Fruit fly (Drosophila melanogaster) whole organism, embryonic: ENCODE data around the gene CG32700.

Experiments used
- CG10267 ChIP-seq: fragments of 200-800 bp; sonication (Bioruptor generic); optimal IDR thresholded peaks from 2 replicates; lab custom pipeline; 2018; ENCODE audit warnings: missing biosample characterization, mild to moderate bottlenecking, missing genetic modification characterization, moderate library complexity
- CG11085 ChIP-seq: fragments of 200-800 bp; sonication (Bioruptor generic); IDR thresholded peaks from 2 replicates; pipeline ENCODE4 v1.3.6; 2022; ENCODE audit warnings: missing biosample characterization, missing genetic modification characterization
- CG11695 ChIP-seq: fragments of 200-800 bp; sonication (Bioruptor generic); IDR thresholded peaks from 3 replicates; pipeline ENCODE4 v1.3.6; 2022; ENCODE audit warnings: missing biosample characterization, missing genetic modification characterization
- CG11723 ChIP-seq: fragments of 200-800 bp; sonication (Bioruptor generic); optimal IDR thresholded peaks from 2 replicates; lab custom pipeline; 2017; ENCODE audit warnings: missing biosample characterization, mild to moderate bottlenecking, missing genetic modification characterization
- CG12942 ChIP-seq: fragments of 200-800 bp; sonication (Bioruptor generic); optimal IDR thresholded peaks from 3 replicates; lab custom pipeline; 2016; ENCODE audit warnings: missing biosample characterization, missing genetic modification characterization
- CG17829 ChIP-seq: fragments of 200-800 bp; optimal IDR thresholded peaks from 2 replicates; lab custom pipeline; 2019; ENCODE audit warnings: missing biosample characterization, mild to moderate bottlenecking, missing genetic modification characterization, moderate library complexity
- CG17912 ChIP-seq: fragments of 200-800 bp; sonication (Bioruptor generic); optimal IDR thresholded peaks from 2 replicates; lab custom pipeline; 2018; ENCODE audit warnings: missing biosample characterization, mild to moderate bottlenecking, missing genetic modification characterization
- CG30403 ChIP-seq: fragments of 200-800 bp; sonication (Bioruptor generic); optimal IDR thresholded peaks from 3 replicates; lab custom pipeline; 2016; ENCODE audit warnings: missing biosample characterization, missing genetic modification characterization
- CG3163 ChIP-seq: fragments of 200-800 bp; sonication (Bioruptor generic); optimal IDR thresholded peaks from 3 replicates; lab custom pipeline; 2016; ENCODE audit warnings: missing biosample characterization, missing genetic modification characterization
- CG4328 ChIP-seq: fragments of 200-800 bp; sonication (Bioruptor generic); optimal IDR thresholded peaks from 3 replicates; lab custom pipeline; 2017; ENCODE audit warnings: missing biosample characterization, missing genetic modification reagents, missing genetic modification characterization
- CG6689 ChIP-seq: fragments of 200-800 bp; sonication (Bioruptor generic); IDR thresholded peaks from 2 replicates; pipeline ENCODE4 v1.3.6; 2022; ENCODE audit warnings: missing biosample characterization, missing genetic modification characterization
- CG6813 ChIP-seq: fragments of 200-800 bp; sonication (Bioruptor generic); optimal IDR thresholded peaks from 2 replicates; lab custom pipeline; 2017; ENCODE audit warnings: missing biosample characterization, missing genetic modification characterization, mild to moderate bottlenecking, moderate library complexity, missing genetic modification reagents
- CG6854 ChIP-seq: fragments of 200-800 bp; sonication (Bioruptor generic); optimal IDR thresholded peaks from 3 replicates; lab custom pipeline; 2017; ENCODE audit warnings: missing biosample characterization, mild to moderate bottlenecking, missing genetic modification characterization
- CG8281 ChIP-seq: fragments of 200-800 bp; sonication (Bioruptor generic); optimal IDR thresholded peaks from 2 replicates; lab custom pipeline; 2018; ENCODE audit warnings: missing biosample characterization, mild to moderate bottlenecking, missing genetic modification characterization, moderate library complexity
- CG9609 ChIP-seq: fragments of 200-800 bp; sonication (Bioruptor generic); optimal IDR thresholded peaks from 3 replicates; lab custom pipeline; 2016; ENCODE audit warnings: missing biosample characterization, missing genetic modification characterization
- D ChIP-seq, 2 experiments: fragments of 200-800 bp in 1 of 2; fragments of >200 bp in 1 of 2; sonication (Bioruptor generic) in 1 of 2; optimal IDR thresholded peaks; 2 replicates in 1 of 2; 3 replicates in 1 of 2; lab custom pipeline; 2017; ENCODE audit warnings: mild to moderate bottlenecking in 1 of 2, missing biosample characterization in 1 of 2, missing genetic modification characterization in 1 of 2, missing genetic modification reagents in 1 of 2
- D19A ChIP-seq: fragments of 200-800 bp; optimal IDR thresholded peaks from 3 replicates; lab custom pipeline; 2019; ENCODE audit warnings: missing biosample characterization, mild to moderate bottlenecking, missing genetic modification characterization, moderate library complexity
- D19B ChIP-seq: fragments of 200-800 bp; sonication (Bioruptor generic); optimal IDR thresholded peaks from 2 replicates; lab custom pipeline; 2017; ENCODE audit warnings: missing biosample characterization, mild to moderate bottlenecking, missing genetic modification characterization
- E2f1 ChIP-seq: fragments of 200-800 bp; sonication (Bioruptor generic); IDR thresholded peaks from 2 replicates; pipeline ENCODE4 v1.3.6; 2022; ENCODE audit warnings: missing biosample characterization, missing genetic modification characterization
- Ets65A ChIP-seq: fragments of 200-800 bp; sonication (Bioruptor generic); peaks from one replicate; lab custom pipeline; 2016; ENCODE audit warnings: missing biosample characterization, missing genetic modification characterization
- Fer1 ChIP-seq: fragments of 200-800 bp; sonication (Bioruptor generic); optimal IDR thresholded peaks from 2 replicates; lab custom pipeline; 2017; ENCODE audit warnings: missing biosample characterization, mild to moderate bottlenecking, missing genetic modification characterization
- HLH54F ChIP-seq: fragments of 200-800 bp; sonication (Bioruptor generic); optimal IDR thresholded peaks from 3 replicates; lab custom pipeline; 2016; ENCODE audit warnings: missing biosample characterization, missing genetic modification characterization
- Mrtf ChIP-seq: fragments of 200-800 bp; sonication (Bioruptor generic); IDR thresholded peaks from 3 replicates; pipeline ENCODE4 v1.3.6; 2022; ENCODE audit warnings: missing biosample characterization, missing genetic modification characterization
- Sry-β ChIP-seq: fragments of 200-800 bp; sonication (Bioruptor generic); optimal IDR thresholded peaks from 2 replicates; lab custom pipeline; 2018; ENCODE audit warnings: missing biosample characterization, mild to moderate bottlenecking, missing genetic modification characterization, moderate library complexity
- Ssrp ChIP-seq: fragments of 200-800 bp; sonication (Bioruptor generic); optimal IDR thresholded peaks from 2 replicates; lab custom pipeline; 2018; ENCODE audit warnings: missing biosample characterization, mild to moderate bottlenecking, missing genetic modification characterization, moderate library complexity
- Stat92E ChIP-seq, 3 experiments: fragments of >200 bp in 2 of 3; fragments of 200-800 bp in 1 of 3; sonication (Bioruptor generic) in 1 of 3; optimal IDR thresholded peaks; 2 replicates each; lab custom pipeline; 2017 to 2019; ENCODE audit warnings: missing biosample characterization in 3 of 3, missing genetic modification characterization in 3 of 3, mild to moderate bottlenecking in 1 of 3, moderate library complexity in 1 of 3
- bab2 ChIP-seq: fragments of 200-800 bp; sonication (Bioruptor generic); optimal IDR thresholded peaks from 2 replicates; lab custom pipeline; 2016; ENCODE audit warnings: missing biosample characterization, missing genetic modification characterization
- caup ChIP-seq: fragments of 200-800 bp; sonication (Bioruptor generic); optimal IDR thresholded peaks from 3 replicates; lab custom pipeline; 2017; ENCODE audit warnings: missing biosample characterization, mild to moderate bottlenecking, missing genetic modification characterization, moderate library complexity; ENCODE audit not compliant: severe bottlenecking
- chinmo ChIP-seq: fragments of 200-800 bp; sonication (Bioruptor generic); IDR thresholded peaks from 4 replicates; pipeline ENCODE4 v1.3.6; 2022; ENCODE audit warnings: missing biosample characterization, missing genetic modification characterization; ENCODE audit not compliant: partially characterized antibody
- cwo ChIP-seq: fragments of 200-800 bp; sonication (Bioruptor generic); optimal IDR thresholded peaks from 3 replicates; lab custom pipeline; 2017; ENCODE audit warnings: missing biosample characterization, missing genetic modification characterization, mild to moderate bottlenecking, moderate library complexity, missing genetic modification reagents
- dmrt11E ChIP-seq: fragments of 200-800 bp; sonication (Bioruptor generic); optimal IDR thresholded peaks from 3 replicates; lab custom pipeline; 2018; ENCODE audit warnings: missing biosample characterization, mild to moderate bottlenecking, missing genetic modification characterization, moderate library complexity
- dmrt99B ChIP-seq: fragments of 200-800 bp; sonication (Bioruptor generic); optimal IDR thresholded peaks from 2 replicates; lab custom pipeline; 2018; ENCODE audit warnings: missing biosample characterization, mild to moderate bottlenecking, missing genetic modification characterization, moderate library complexity
- dpn ChIP-seq, 2 experiments: fragments of 200-800 bp; sonication (Bioruptor generic); optimal IDR thresholded peaks; 3 replicates each; lab custom pipeline; 2016; ENCODE audit warnings: missing biosample characterization in 2 of 2, missing genetic modification characterization in 2 of 2
- exex ChIP-seq: fragments of 200-800 bp; sonication (Bioruptor generic); optimal IDR thresholded peaks from 4 replicates; lab custom pipeline; 2018; ENCODE audit warnings: missing biosample characterization, mild to moderate bottlenecking, missing genetic modification characterization, moderate library complexity
- gcm ChIP-seq: fragments of 200-800 bp; sonication (Bioruptor generic); optimal IDR thresholded peaks from 2 replicates; lab custom pipeline; 2019; ENCODE audit warnings: missing biosample characterization, mild to moderate bottlenecking, missing genetic modification characterization, moderate library complexity
- gcm2 ChIP-seq: fragments of 200-800 bp; sonication (Bioruptor generic); optimal IDR thresholded peaks from 2 replicates; lab custom pipeline; 2016; ENCODE audit warnings: missing biosample characterization, missing genetic modification characterization
- insv ChIP-seq, 2 experiments: fragments of 200-800 bp; sonication (Bioruptor generic); optimal IDR thresholded peaks; 3 replicates each; lab custom pipeline; 2016 to 2018; ENCODE audit warnings: missing biosample characterization in 2 of 2, missing genetic modification characterization in 2 of 2
- jumu ChIP-seq: fragments of 200-800 bp; sonication (Bioruptor generic); optimal IDR thresholded peaks from 3 replicates; lab custom pipeline; 2016; ENCODE audit warnings: missing biosample characterization, missing genetic modification characterization
- peb ChIP-seq: fragments of 200-800 bp; sonication (Bioruptor generic); IDR thresholded peaks from 2 replicates; pipeline ENCODE4 v1.3.6; 2022; ENCODE audit warnings: missing biosample characterization, missing genetic modification characterization
- rib ChIP-seq: fragments of 200-800 bp; sonication (Bioruptor generic); IDR thresholded peaks from 2 replicates; pipeline ENCODE4 v1.3.6; 2022; ENCODE audit warnings: missing biosample characterization, missing genetic modification characterization
- scrt ChIP-seq: fragments of 200-800 bp; sonication (Bioruptor generic); optimal IDR thresholded peaks from 2 replicates; lab custom pipeline; 2018; ENCODE audit warnings: missing biosample characterization, mild to moderate bottlenecking, missing genetic modification characterization, moderate library complexity
- sens ChIP-seq: fragments of 200-800 bp; sonication (Bioruptor generic); peaks from one replicate; lab custom pipeline; 2016; ENCODE audit warnings: missing biosample characterization, missing genetic modification characterization
- sisA ChIP-seq: fragments of 200-800 bp; sonication (Bioruptor generic); IDR thresholded peaks from 2 replicates; pipeline ENCODE4 v1.3.6; 2022; ENCODE audit warnings: missing biosample characterization, missing genetic modification characterization
- slp2 ChIP-seq: fragments of 200-800 bp; sonication (Bioruptor generic); optimal IDR thresholded peaks from 2 replicates; lab custom pipeline; 2016; ENCODE audit warnings: missing biosample characterization, missing genetic modification characterization
- vvl ChIP-seq: fragments of 200-800 bp; sonication (Bioruptor generic); IDR thresholded peaks from 2 replicates; pipeline ENCODE4 v1.3.6; 2022; ENCODE audit warnings: missing biosample characterization, missing genetic modification characterization
- wek ChIP-seq: fragments of 200-800 bp; sonication (Bioruptor generic); optimal IDR thresholded peaks from 3 replicates; lab custom pipeline; 2018; ENCODE audit warnings: missing biosample characterization, mild to moderate bottlenecking, missing genetic modification characterization, moderate library complexity
- zfh2 ChIP-seq: fragments of 200-800 bp; sonication (Bioruptor generic); optimal IDR thresholded peaks from 2 replicates; lab custom pipeline; 2016; ENCODE audit warnings: missing biosample characterization, missing genetic modification characterization

The CG32700 gene

DNA sequence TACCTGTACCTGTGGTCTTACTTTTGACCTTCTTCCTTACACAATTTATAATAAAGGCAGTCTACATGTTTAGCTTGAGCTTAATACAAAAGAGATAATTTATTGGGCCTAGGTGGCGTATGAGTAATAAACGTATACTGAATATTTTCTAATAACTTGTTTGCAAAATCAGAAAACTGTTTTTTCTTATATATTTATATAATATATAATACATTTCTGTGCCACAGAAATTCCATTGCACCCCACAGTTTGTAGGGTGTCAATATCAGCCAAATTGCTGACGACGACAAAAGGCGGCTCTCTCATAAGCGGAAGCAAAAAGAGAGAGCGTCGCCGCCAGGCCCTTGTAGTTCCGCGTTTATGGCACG, 34.3 kb upstream of the CG32700 start (continued):
- TF ChIP-seq D (optimal IDR thresholded peaks at IDR 0.05; lab: Kevin White, UChicago) = no peak
- no peak for TF ChIP-seq D (GFP tag; optimal IDR thresholded peaks at IDR 0.05; lab: Kevin White, UChicago)
- TF ChIP-seq Sry-β = no peak
- TF ChIP-seq D19B (GFP tag; lab: Kevin White, UChicago) = no peak

DNA sequence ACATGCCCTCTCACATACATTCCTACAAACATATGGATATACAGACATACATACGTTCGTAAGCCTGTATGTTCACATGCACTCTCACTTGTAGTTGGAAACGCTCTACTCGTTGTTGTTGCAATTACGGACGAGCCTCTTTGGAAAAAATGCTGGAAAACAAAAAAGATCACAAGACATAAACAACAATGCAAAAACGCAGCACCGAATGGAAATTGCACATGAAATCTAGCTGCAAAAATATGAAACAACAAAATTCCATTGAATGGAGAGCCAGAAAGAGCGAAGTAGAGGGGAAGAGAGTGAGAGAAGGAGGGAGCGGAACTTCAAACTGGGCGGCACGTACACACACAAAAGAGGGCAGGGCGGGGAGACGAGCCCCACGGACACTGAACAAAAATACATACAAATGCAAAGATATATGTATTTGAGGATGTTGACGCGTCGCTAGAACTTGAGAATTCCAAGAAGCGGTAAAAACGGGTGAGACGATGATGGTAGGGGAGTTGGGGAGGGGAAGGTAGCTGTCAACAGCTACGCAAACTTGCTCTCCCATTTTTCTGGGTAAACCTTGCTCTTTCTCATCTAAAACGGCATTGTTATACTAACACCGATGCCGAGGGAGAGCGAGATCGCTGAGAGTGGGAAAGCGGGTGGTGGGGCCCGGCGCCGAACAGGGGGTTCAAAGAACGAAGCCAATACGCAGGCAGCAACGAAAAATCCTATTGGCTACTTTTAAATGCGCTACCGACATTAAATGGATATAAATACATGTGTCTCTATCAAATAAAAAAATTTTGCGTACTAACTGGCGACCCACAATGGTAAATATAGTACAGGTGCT, 33.7 kb upstream of the CG32700 start:
- peak in 2 of 3 experiments; percentile 74 to 97 for TF ChIP-seq Stat92E (GFP tag; optimal IDR thresholded peaks at IDR 0.05; lab: Kevin White, UChicago)
- TF ChIP-seq cwo (GFP tag; lab: Kevin White, UChicago) = peak; percentile 27
- no peak for TF ChIP-seq Fer1 (GFP tag; lab: Kevin White, UChicago)
- no peak for TF ChIP-seq HLH54F (GFP tag; lab: Kevin White, UChicago)
- no peak for TF ChIP-seq insv (GFP tag; optimal IDR thresholded peaks at IDR 0.05; lab: Kevin White, UChicago)
- 0 out of 2 replicates have a peak, but pooled peaks have one; percentile 17 for TF ChIP-seq vvl
- TF ChIP-seq CG30403 (GFP tag; lab: Kevin White, UChicago) = no peak
- no peak for TF ChIP-seq gcm2
- TF ChIP-seq CG11723 (GFP tag; lab: Kevin White, UChicago) = no peak
- no peak for TF ChIP-seq CG8281 (tag; lab: Kevin White, UChicago)
- peak; percentile 78; the same call in 1 of the 2 replicates for TF ChIP-seq rib (GFP tag; lab: Robert Waterston, UW)
- TF ChIP-seq gcm (GFP tag; lab: Kevin White, UChicago) = no peak
- TF ChIP-seq slp2 = no peak
- no peak for TF ChIP-seq bab2 (GFP tag; lab: Kevin White, UChicago)
- TF ChIP-seq CG6813 (GFP tag; lab: Kevin White, UChicago) = peak; percentile 39
- no peak for TF ChIP-seq jumu (GFP tag; lab: Kevin White, UChicago)
- no peak for TF ChIP-seq sens
- TF ChIP-seq scrt (GFP tag; lab: Kevin White, UChicago) = no peak
- TF ChIP-seq CG6854 (GFP tag; lab: Kevin White, UChicago) = no peak
- TF ChIP-seq Mrtf (GFP tag; lab: Robert Waterston, UW) = no peak
- peak; percentile 6 for TF ChIP-seq Ets65A (GFP tag; lab: Kevin White, UChicago)
- peak; percentile 54 for TF ChIP-seq CG6689 (GFP tag; lab: Robert Waterston, UW)
- no peak for TF ChIP-seq CG12942 (GFP tag; lab: Kevin White, UChicago)
- TF ChIP-seq CG9609 (GFP tag; lab: Kevin White, UChicago) = peak; percentile 24
- no peak for TF ChIP-seq peb (GFP tag; lab: Robert Waterston, UW)
- no peak for TF ChIP-seq CG10267 (tag; lab: Kevin White, UChicago)
- TF ChIP-seq zfh2 (GFP tag; lab: Kevin White, UChicago) = no peak
- TF ChIP-seq CG17829 (tag; lab: Kevin White, UChicago) = no peak
- no peak for TF ChIP-seq dmrt99B (tag; lab: Kevin White, UChicago)
- no peak for TF ChIP-seq CG17912 (GFP tag; lab: Kevin White, UChicago)
- peak; percentile 88 for TF ChIP-seq chinmo (GFP tag; lab: Robert Waterston, UW)
- TF ChIP-seq Ssrp (tag; lab: Kevin White, UChicago) = peak; percentile 34
- TF ChIP-seq wek (GFP tag; lab: Kevin White, UChicago) = no peak
- TF ChIP-seq CG4328 (GFP tag; lab: Kevin White, UChicago) = no peak
- peak; percentile 15 for TF ChIP-seq CG3163
- TF ChIP-seq caup (GFP tag; lab: Kevin White, UChicago) = no peak
- TF ChIP-seq CG11085 (GFP tag; lab: Robert Waterston, UW) = no peak
- TF ChIP-seq E2f1 (GFP tag; lab: Robert Waterston, UW) = 0 out of 2 replicates have a peak, but pooled peaks have one; percentile 30
- peak; percentile 12 for TF ChIP-seq dmrt11E (tag; lab: Kevin White, UChicago)
- peak; percentile 51 for TF ChIP-seq sisA (GFP tag; lab: Robert Waterston, UW)
- peak; percentile 97 for TF ChIP-seq D19A
- peak; percentile 6 for TF ChIP-seq exex (tag; lab: Kevin White, UChicago)
- no peak for TF ChIP-seq dpn (GFP tag; optimal IDR thresholded peaks at IDR 0.05; lab: Kevin White, UChicago)
- TF ChIP-seq CG11695 (GFP tag; lab: Robert Waterston, UW) = 0 out of 3 replicates have a peak, but pooled peaks have one; percentile 13
